Worm (Caenorhabditis elegans) whole organism, young adult: ENCODE data around the gene fbxa-148.

Source experiments
- Y56A3A.18 ChIP-seq: fragments of 200-800 bp; sonication (Bioruptor generic); IDR thresholded peaks from 2 replicates; pipeline ENCODE4 v1.3.6; 2022; ENCODE audit warnings: missing genetic modification reagents, missing genetic modification characterization, missing compliant biosample characterization
- aptf-2 ChIP-seq: fragments of 200-800 bp; sonication (Bioruptor generic); conservative IDR thresholded peaks from 2 replicates; pipeline ENCODE4 v1.3.6; 2022; ENCODE audit warnings: missing genetic modification reagents, missing genetic modification characterization, missing compliant biosample characterization
- aptf-3 ChIP-seq: fragments of 200-800 bp; sonication (Bioruptor generic); IDR thresholded peaks from 2 replicates; pipeline ENCODE4 v1.3.6; 2022; ENCODE audit warnings: missing genetic modification characterization, missing compliant biosample characterization
- him-1 ChIP-seq: sonication (generic microtip); optimal IDR thresholded peaks from 2 replicates; lab custom pipeline; 2016; ENCODE audit warnings: missing genotype, missing genetic modification reagents, missing genetic modification characterization, missing compliant biosample characterization
- lsl-1 ChIP-seq: fragments of 200-800 bp; sonication (Bioruptor generic); optimal IDR thresholded peaks from 2 replicates; lab custom pipeline; 2018; ENCODE audit warnings: mild to moderate bottlenecking, missing genetic modification characterization, moderate library complexity, missing compliant biosample characterization
- rec-8 ChIP-seq, 2 experiments: sonication (generic microtip); optimal IDR thresholded peaks; 2 replicates each; lab custom pipeline; 2016; ENCODE audit warnings: mild to moderate bottlenecking in 2 of 2, missing genetic modification characterization in 2 of 2, missing genetic modification reagents in 2 of 2, missing genotype in 2 of 2, missing biosample characterization in 1 of 2, missing compliant biosample characterization in 1 of 2, moderate library complexity in 1 of 2

DNA sequence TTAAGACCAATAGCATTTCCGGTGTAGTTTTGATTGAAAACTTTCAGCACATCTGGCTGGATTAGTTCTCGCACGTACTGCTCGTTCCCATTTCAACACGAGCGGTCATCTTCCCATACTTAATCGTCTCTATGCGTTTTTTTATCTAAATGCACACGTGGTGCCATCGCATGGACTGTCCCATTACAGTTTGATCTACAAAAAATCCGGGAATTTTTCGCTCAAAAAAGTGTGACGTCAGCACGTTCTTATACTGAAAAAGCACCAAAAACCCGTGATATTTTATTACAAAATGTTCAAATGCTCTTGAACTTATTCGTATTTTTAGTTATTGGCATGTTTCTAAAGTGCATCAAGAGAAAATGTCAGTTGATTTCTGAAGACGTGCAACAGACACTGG, 16.9 kb upstream of the fbxa-148 start, which contains the start of gene Y102A5C.4:
- no peak for TF ChIP-seq lsl-1
- TF ChIP-seq aptf-3 (GFP tag; lab: Robert Waterston, UW), result no peak
- no peak for TF ChIP-seq rec-8 (tag; optimal IDR thresholded peaks at IDR 0.05; lab: Kevin White, UChicago)
- TF ChIP-seq him-1, result no peak
- no peak for TF ChIP-seq Y56A3A.18
- no peak for TF ChIP-seq aptf-2
